Worm (Caenorhabditis elegans): Measurements from ENCODE around the gene znf-598.

DNA sequence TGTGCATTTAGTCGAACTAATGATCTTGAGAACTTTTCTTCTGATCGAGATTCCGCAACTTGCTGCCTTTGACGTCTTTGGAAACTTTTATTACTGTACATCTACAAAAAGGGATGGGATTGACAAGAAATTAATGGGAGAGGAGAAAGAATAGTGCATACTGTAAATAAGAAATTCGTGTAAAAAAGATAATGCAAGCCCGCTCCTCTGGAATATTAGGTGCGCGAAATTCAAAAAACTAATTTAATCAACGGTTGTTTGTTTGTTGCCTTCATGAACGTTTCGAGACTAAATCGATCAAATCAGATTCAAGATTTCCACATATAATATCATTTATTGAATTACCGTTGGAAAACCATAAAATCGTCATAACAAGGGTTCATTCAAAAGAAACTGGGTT, 44.3 kb downstream of the znf-598 start, which contains the start of gene him-14:
- no peak for TF ChIP-seq ceh-9 (tag; optimal IDR thresholded peaks at IDR 0.05)
- no peak for TF ChIP-seq hlh-15 (tag; optimal IDR thresholded peaks at IDR 0.05)
- TF ChIP-seq nhr-11 (tag; optimal IDR thresholded peaks at IDR 0.05), result no peak
- TF ChIP-seq pag-3 (tag; optimal IDR thresholded peaks at IDR 0.05; ENCODE audit: borderline replicate concordance), result no peak
- no peak for TF ChIP-seq F13H6.1 (tag; optimal IDR thresholded peaks at IDR 0.05)
- TF ChIP-seq ceh-48 (tag; optimal IDR thresholded peaks at IDR 0.05), result no peak

All from whole organism, late embryonic.